Fruit fly (Drosophila melanogaster): Measurements from ENCODE around the gene CG7173.

- peak; percentile 51 for TF ChIP-seq tj (GFP tag; optimal IDR thresholded peaks at IDR 0.05)
- TF ChIP-seq ovo (GFP tag; optimal IDR thresholded peaks at IDR 0.05), result no peak
- peak; percentile 69 for TF ChIP-seq bab1 (GFP tag; optimal IDR thresholded peaks at IDR 0.05)
Observed at dm6 chr3L:21568848-21569372, 10.9 kb upstream of the CG7173 start, which contains the start of the genes CRIF and SMC5.

All from whole organism, adult.